Fruit fly (Drosophila melanogaster) whole organism, wandering third instar larva: ENCODE measurements around the gene DEF8.

Source experiments
- Abd-B ChIP-seq: fragments of >200 bp; optimal IDR thresholded peaks from 2 replicates; lab custom pipeline; 2017; ENCODE audit warnings: missing biosample characterization, missing genetic modification characterization
- CG32264 ChIP-seq: fragments of 200-800 bp; sonication (Bioruptor generic); optimal IDR thresholded peaks from 2 replicates; lab custom pipeline; 2016; ENCODE audit warnings: missing biosample characterization, missing genetic modification characterization
- CG9705 ChIP-seq: fragments of 200-800 bp; sonication (Bioruptor generic); optimal IDR thresholded peaks from 2 replicates; lab custom pipeline; 2018; ENCODE audit warnings: missing biosample characterization, mild to moderate bottlenecking, missing genetic modification characterization
- CrebA ChIP-seq: fragments of 200-800 bp; sonication (Bioruptor generic); optimal IDR thresholded peaks from 2 replicates; lab custom pipeline; 2016; ENCODE audit warnings: missing biosample characterization, mild to moderate bottlenecking, missing genetic modification characterization, borderline replicate concordance
- Dfd ChIP-seq: fragments of >200 bp; optimal IDR thresholded peaks from 2 replicates; lab custom pipeline; 2017; ENCODE audit warnings: missing biosample characterization, missing genetic modification characterization
- Dif ChIP-seq: fragments of 200-275, 200-300 bp; sonication (Bioruptor generic); optimal IDR thresholded peaks from 2 replicates; lab custom pipeline; 2018; ENCODE audit warnings: missing biosample characterization, missing genetic modification characterization; ENCODE audit not compliant: partially characterized antibody
- GATAd ChIP-seq: sonication (Bioruptor generic); optimal IDR thresholded peaks from 2 replicates; lab custom pipeline; 2016; ENCODE audit warnings: missing biosample characterization, missing genetic modification characterization
- HLH106 ChIP-seq: fragments of 200-800 bp; optimal IDR thresholded peaks from 3 replicates; lab custom pipeline; 2019; ENCODE audit warnings: missing biosample characterization, mild to moderate bottlenecking, missing genetic modification characterization, moderate library complexity
- Hnf4 ChIP-seq: fragments of 200-800 bp; sonication (Bioruptor generic); optimal IDR thresholded peaks from 2 replicates; lab custom pipeline; 2016; ENCODE audit warnings: missing biosample characterization, mild to moderate bottlenecking, missing genetic modification characterization
- Hr78 ChIP-seq: fragments of >200 bp; optimal IDR thresholded peaks from 2 replicates; lab custom pipeline; 2017; ENCODE audit warnings: missing biosample characterization, missing genetic modification characterization
- Hr83 ChIP-seq: fragments of 200-300 bp; sonication (Bioruptor generic); optimal IDR thresholded peaks from 2 replicates; lab custom pipeline; 2016; ENCODE audit warnings: missing biosample characterization, mild to moderate bottlenecking, missing genetic modification characterization, moderate library complexity; ENCODE audit not compliant: poor library complexity, severe bottlenecking
- Jra ChIP-seq: sonication (Bioruptor generic); optimal IDR thresholded peaks from 2 replicates; lab custom pipeline; 2016; ENCODE audit warnings: missing biosample characterization, missing genetic modification characterization
- Mio ChIP-seq: sonication (Bioruptor generic); optimal IDR thresholded peaks from 2 replicates; lab custom pipeline; 2016; ENCODE audit warnings: missing biosample characterization, missing genetic modification characterization
- Myc ChIP-seq: fragments of >200 bp; optimal IDR thresholded peaks from 2 replicates; lab custom pipeline; 2017
- N ChIP-seq: fragments of >200 bp; optimal IDR thresholded peaks from 2 replicates; lab custom pipeline; 2018; ENCODE audit warnings: missing biosample characterization, missing external identifiers, missing genetic modification characterization
- OdsH ChIP-seq: fragments of 200-800 bp; sonication (Bioruptor generic); optimal IDR thresholded peaks from 2 replicates; lab custom pipeline; 2016; ENCODE audit warnings: missing biosample characterization, mild to moderate bottlenecking, missing genetic modification characterization
- Rel ChIP-seq, 2 experiments: fragments of 200-800 bp; sonication (Bioruptor generic) in 1 of 2; optimal IDR thresholded peaks; 2 replicates in 1 of 2; 3 replicates in 1 of 2; lab custom pipeline; 2016 to 2019; ENCODE audit warnings: mild to moderate bottlenecking in 2 of 2, missing biosample characterization in 2 of 2, missing genetic modification characterization in 2 of 2, moderate library complexity in 1 of 2
- Sp1 ChIP-seq: fragments of 200-800 bp; sonication (Bioruptor generic); optimal IDR thresholded peaks from 3 replicates; lab custom pipeline; 2019; ENCODE audit warnings: missing biosample characterization, mild to moderate bottlenecking, missing genetic modification characterization, moderate library complexity
- Vsx2 ChIP-seq: fragments of 200-300, 225-300 bp; sonication (Bioruptor generic); optimal IDR thresholded peaks from 2 replicates; lab custom pipeline; 2018; ENCODE audit warnings: missing biosample characterization, missing genetic modification characterization; ENCODE audit not compliant: partially characterized antibody
- br ChIP-seq: fragments of 200-800 bp; sonication (Bioruptor generic); optimal IDR thresholded peaks from 2 replicates; lab custom pipeline; 2016; ENCODE audit warnings: missing biosample characterization, missing genetic modification characterization
- brk ChIP-seq: fragments of 200-800 bp; sonication (Bioruptor generic); optimal IDR thresholded peaks from 2 replicates; lab custom pipeline; 2016; ENCODE audit warnings: missing biosample characterization, mild to moderate bottlenecking, missing genetic modification characterization
- dl ChIP-seq, 2 experiments: fragments of 175-275, 200-275 bp in 1 of 2; fragments of 200-275 bp in 1 of 2; sonication (Bioruptor generic); optimal IDR thresholded peaks; lab custom pipeline; 2018; ENCODE audit warnings: mild to moderate bottlenecking in 2 of 2, missing biosample characterization in 2 of 2, missing genetic modification characterization in 2 of 2, moderate library complexity in 2 of 2; ENCODE audit not compliant: partially characterized antibody in 2 of 2, insufficient read depth in 1 of 2
- dmrt93B ChIP-seq: fragments of 200-800 bp; sonication (Bioruptor generic); optimal IDR thresholded peaks from 2 replicates; lab custom pipeline; 2018; ENCODE audit warnings: missing biosample characterization, mild to moderate bottlenecking, missing genetic modification characterization
- dsf ChIP-seq: sonication (Bioruptor generic); optimal IDR thresholded peaks from 2 replicates; lab custom pipeline; 2016; ENCODE audit warnings: missing biosample characterization, missing genetic modification characterization, borderline replicate concordance
- ey ChIP-seq: fragments of 200-800 bp; sonication (Bioruptor generic); optimal IDR thresholded peaks from 2 replicates; lab custom pipeline; 2016; ENCODE audit warnings: missing biosample characterization, missing genetic modification characterization
- foxo ChIP-seq, 2 experiments: fragments of 200-800 bp; sonication (Bioruptor generic); optimal IDR thresholded peaks; 2 replicates in 1 of 2; 3 replicates in 1 of 2; lab custom pipeline; 2016 to 2017; ENCODE audit warnings: missing biosample characterization in 2 of 2, missing genetic modification characterization in 2 of 2
- fru ChIP-seq: fragments of 200-800 bp; sonication (Bioruptor generic); optimal IDR thresholded peaks from 3 replicates; lab custom pipeline; 2016; ENCODE audit warnings: missing biosample characterization, mild to moderate bottlenecking, missing genetic modification characterization
- h ChIP-seq: fragments of 200-800 bp; sonication (Bioruptor generic); optimal IDR thresholded peaks from 3 replicates; lab custom pipeline; 2016; ENCODE audit warnings: missing biosample characterization, mild to moderate bottlenecking, missing genetic modification characterization
- jim ChIP-seq: fragments of 175-275, 200-325 bp; sonication (Bioruptor generic); optimal IDR thresholded peaks from 2 replicates; lab custom pipeline; 2016; ENCODE audit warnings: missing biosample characterization, mild to moderate bottlenecking, missing genetic modification characterization
- lola ChIP-seq: fragments of >200 bp; optimal IDR thresholded peaks from 2 replicates; lab custom pipeline; 2017; ENCODE audit warnings: missing biosample characterization, missing genetic modification characterization
- pan ChIP-seq: fragments of >200 bp; optimal IDR thresholded peaks from 2 replicates; lab custom pipeline; 2017
- psq ChIP-seq: fragments of 200-800 bp; sonication (Bioruptor generic); optimal IDR thresholded peaks from 3 replicates; lab custom pipeline; 2017; ENCODE audit warnings: missing biosample characterization, mild to moderate bottlenecking, missing genetic modification characterization, moderate library complexity
- rgr ChIP-seq: fragments of 200-800 bp; sonication (Bioruptor generic); optimal IDR thresholded peaks from 3 replicates; lab custom pipeline; 2016; ENCODE audit warnings: missing biosample characterization, mild to moderate bottlenecking, missing genetic modification characterization
- sage ChIP-seq: fragments of 200-800 bp; sonication (Bioruptor generic); optimal IDR thresholded peaks from 2 replicates; lab custom pipeline; 2016; ENCODE audit warnings: missing biosample characterization, mild to moderate bottlenecking, missing genetic modification characterization
- sv ChIP-seq: fragments of 200-800 bp; sonication (Bioruptor generic); optimal IDR thresholded peaks from 3 replicates; lab custom pipeline; 2016; ENCODE audit warnings: missing biosample characterization, missing genetic modification characterization
- tai ChIP-seq: sonication (Bioruptor generic); optimal IDR thresholded peaks from 2 replicates; lab custom pipeline; 2016; ENCODE audit warnings: missing biosample characterization, missing genetic modification characterization
- usp ChIP-seq: fragments of >200 bp; optimal IDR thresholded peaks from 2 replicates; lab custom pipeline; 2017; ENCODE audit warnings: missing biosample characterization, missing genetic modification characterization
- woc ChIP-seq: sonication (Bioruptor generic); optimal IDR thresholded peaks from 2 replicates; lab custom pipeline; 2016; ENCODE audit warnings: missing biosample characterization, mild to moderate bottlenecking, missing genetic modification characterization

The DEF8 gene

dm6 chr3L:12107378-12107777, 24.6 kb upstream of the DEF8 start:
- no peak for TF ChIP-seq Myc (lab: Kevin White, UChicago)
- TF ChIP-seq usp = no peak
- TF ChIP-seq Dif (GFP tag; lab: Kevin White, UChicago) = no peak
- TF ChIP-seq pan (lab: Kevin White, UChicago) = no peak
- TF ChIP-seq foxo (GFP tag; optimal IDR thresholded peaks at IDR 0.05; lab: Kevin White, UChicago) = no peak
- no peak for TF ChIP-seq Abd-B (GFP tag; lab: Kevin White, UChicago)
- TF ChIP-seq dmrt93B = no peak

- no peak for TF ChIP-seq Abd-B (GFP tag; lab: Kevin White, UChicago)
- TF ChIP-seq Hr78 (GFP tag; lab: Kevin White, UChicago) = no peak
- TF ChIP-seq jim (GFP tag; lab: Kevin White, UChicago) = no peak
- TF ChIP-seq Dif (GFP tag; lab: Kevin White, UChicago) = no peak
- no peak for TF ChIP-seq fru (GFP tag; lab: Kevin White, UChicago)
- TF ChIP-seq tai (GFP tag; lab: Kevin White, UChicago) = no peak
- TF ChIP-seq, all 38 proteins: peak for 0
These were observed 23.4 kb upstream of the DEF8 start for dm6 chr3L:12108515-12108914.

dm6 chr3L:12109045-12109632, 22.8 kb upstream of the DEF8 start:
- no peak for TF ChIP-seq dl (GFP tag; optimal IDR thresholded peaks at IDR 0.05; lab: Kevin White, UChicago; ENCODE audit: insufficient read depth in 1 of 2, partially characterized antibody in 2 of 2)
- no peak for TF ChIP-seq dsf (GFP tag; lab: Kevin White, UChicago)
- TF ChIP-seq pan (lab: Kevin White, UChicago) = no peak
- TF ChIP-seq Myc (lab: Kevin White, UChicago) = no peak
- TF ChIP-seq usp = no peak
- no peak for TF ChIP-seq fru (GFP tag; lab: Kevin White, UChicago)
- TF ChIP-seq HLH106 = no peak
- no peak for TF ChIP-seq CG32264 (GFP tag; lab: Kevin White, UChicago)
- no peak for TF ChIP-seq N (GFP tag; lab: Kevin White, UChicago)
- no peak for TF ChIP-seq Hr83 (GFP tag; lab: Kevin White, UChicago)

dm6 chr3L:12111081-12111958, 20.6 kb upstream of the DEF8 start:
- TF ChIP-seq sv (GFP tag; lab: Kevin White, UChicago) = peak; percentile 36
- peak; percentile 62 for TF ChIP-seq dmrt93B
- TF ChIP-seq Hnf4 (GFP tag; lab: Kevin White, UChicago) = peak; percentile 57
- peak; percentile 2 for TF ChIP-seq woc
- TF ChIP-seq N (GFP tag; lab: Kevin White, UChicago) = no peak
- no peak for TF ChIP-seq jim (GFP tag; lab: Kevin White, UChicago)
- peak; percentile 18 for TF ChIP-seq dsf (GFP tag; lab: Kevin White, UChicago)
- peak; percentile 18 to 43 for TF ChIP-seq dl (GFP tag; optimal IDR thresholded peaks at IDR 0.05; lab: Kevin White, UChicago; ENCODE audit: insufficient read depth in 1 of 2, partially characterized antibody in 2 of 2)
- no peak for TF ChIP-seq Hr83 (GFP tag; lab: Kevin White, UChicago)
- TF ChIP-seq Rel (GFP tag; optimal IDR thresholded peaks at IDR 0.05; lab: Kevin White, UChicago) = no peak
- peak; percentile 80 for TF ChIP-seq Rel (tag; optimal IDR thresholded peaks at IDR 0.05; lab: Kevin White, UChicago)
- peak; percentile 41 for TF ChIP-seq ey (GFP tag; lab: Kevin White, UChicago)
- TF ChIP-seq CG9705 (GFP tag; lab: Kevin White, UChicago) = peak; percentile 20
- TF ChIP-seq Dif (GFP tag; lab: Kevin White, UChicago) = peak; percentile 48
- TF ChIP-seq Sp1 (GFP tag; lab: Kevin White, UChicago) = peak; percentile 93
- TF ChIP-seq OdsH (GFP tag; lab: Kevin White, UChicago) = peak; percentile 78
- TF ChIP-seq tai (GFP tag; lab: Kevin White, UChicago) = no peak
- TF ChIP-seq lola (GFP tag; lab: Kevin White, UChicago) = no peak
- no peak for TF ChIP-seq Mio
- no peak for TF ChIP-seq Dfd (GFP tag; lab: Kevin White, UChicago)
- peak; percentile 75 for TF ChIP-seq Vsx2 (GFP tag; lab: Kevin White, UChicago)
- peak in 1 of 2 experiments; percentile 76 for TF ChIP-seq foxo (GFP tag; optimal IDR thresholded peaks at IDR 0.05; lab: Kevin White, UChicago)
- TF ChIP-seq br (GFP tag; lab: Kevin White, UChicago) = peak; percentile 56
- peak; percentile 75 for TF ChIP-seq rgr
- no peak for TF ChIP-seq Myc (lab: Kevin White, UChicago)
- TF ChIP-seq brk (GFP tag; lab: Kevin White, UChicago) = no peak
- TF ChIP-seq psq (GFP tag; lab: Kevin White, UChicago) = peak; percentile 99
- no peak for TF ChIP-seq GATAd (GFP tag; lab: Kevin White, UChicago)
- peak; percentile 68 for TF ChIP-seq h (GFP tag; lab: Kevin White, UChicago)
- no peak for TF ChIP-seq Abd-B (GFP tag; lab: Kevin White, UChicago)
- TF ChIP-seq CG32264 (GFP tag; lab: Kevin White, UChicago) = no peak
- peak; percentile 88 for TF ChIP-seq HLH106
- TF ChIP-seq sage = no peak
- TF ChIP-seq Jra = no peak
- TF ChIP-seq fru (GFP tag; lab: Kevin White, UChicago) = peak; percentile 67
- TF ChIP-seq CrebA (GFP tag; lab: Kevin White, UChicago) = no peak
